Fruit fly (Drosophila melanogaster): ENCODE data around the gene CG9782.

The CG9782 gene

DNA sequence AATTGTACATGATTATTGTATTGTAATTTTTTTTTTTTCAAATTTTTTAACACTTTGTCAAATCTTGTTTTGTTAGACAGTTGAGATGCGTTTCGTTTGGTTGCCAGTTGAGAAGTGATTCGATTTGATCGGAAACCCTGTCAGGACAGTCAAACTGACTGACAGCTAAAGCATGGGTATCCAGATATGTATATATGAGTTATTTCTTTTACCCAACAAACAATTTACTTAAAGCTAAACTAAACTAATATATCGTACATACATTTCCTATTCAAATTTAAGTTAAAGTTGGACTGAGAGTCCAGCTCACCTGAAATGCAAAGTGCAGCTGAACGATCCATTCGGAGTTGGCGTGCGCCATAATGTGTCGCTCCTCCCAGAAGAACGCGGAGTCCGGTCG, 10.7 kb upstream of the CG9782 start, which contains the start of gene CG9777:
CG9777 (minus strand) TSS at position 101 of the 400 bp plus-strand sequence.
- no peak for TF ChIP-seq Hr39 (GFP tag; optimal IDR thresholded peaks at IDR 0.05)
- TF ChIP-seq fkh (GFP tag; optimal IDR thresholded peaks at IDR 0.05): no peak
- TF ChIP-seq net (GFP tag; optimal IDR thresholded peaks at IDR 0.05): no peak
- no peak for TF ChIP-seq CG11902 (GFP tag; optimal IDR thresholded peaks at IDR 0.05)
- no peak for TF ChIP-seq pdm3 (GFP tag; optimal IDR thresholded peaks at IDR 0.05)
- TF ChIP-seq achi (GFP tag; optimal IDR thresholded peaks at IDR 0.05): no peak
- TF ChIP-seq Eip78C (GFP tag): no peak
- no peak for TF ChIP-seq CG3032 (tag; optimal IDR thresholded peaks at IDR 0.05)
- no peak for TF ChIP-seq CG10631 (GFP tag; optimal IDR thresholded peaks at IDR 0.05)

- TF ChIP-seq Sox102F (GFP tag; optimal IDR thresholded peaks at IDR 0.05) (no peak), fd85E (GFP tag; optimal IDR thresholded peaks at IDR 0.05) (no peak), CG6276 (GFP tag; optimal IDR thresholded peaks at IDR 0.05) (no peak), cyc (GFP tag; optimal IDR thresholded peaks at IDR 0.05) (no peak), Eip78C (GFP tag) (no peak), vri (GFP tag; optimal IDR thresholded peaks at IDR 0.05) (no peak), CG6792 (GFP tag; optimal IDR thresholded peaks at IDR 0.05) (no peak)
Observed at dm6 chrX:16624519-16624918, 3.1 kb upstream of the CG9782 start.

- no peak for TF ChIP-seq achi (GFP tag; optimal IDR thresholded peaks at IDR 0.05)
- no peak for TF ChIP-seq CG6854 (GFP tag; optimal IDR thresholded peaks at IDR 0.05)
- no peak for TF ChIP-seq CG6276 (GFP tag; optimal IDR thresholded peaks at IDR 0.05)
- TF ChIP-seq fkh (GFP tag; optimal IDR thresholded peaks at IDR 0.05): no peak
- no peak for TF ChIP-seq Sox14 (GFP tag; optimal IDR thresholded peaks at IDR 0.05)
Observed at dm6 chrX:16623524-16623923, 2.1 kb upstream of the CG9782 start.

DNA sequence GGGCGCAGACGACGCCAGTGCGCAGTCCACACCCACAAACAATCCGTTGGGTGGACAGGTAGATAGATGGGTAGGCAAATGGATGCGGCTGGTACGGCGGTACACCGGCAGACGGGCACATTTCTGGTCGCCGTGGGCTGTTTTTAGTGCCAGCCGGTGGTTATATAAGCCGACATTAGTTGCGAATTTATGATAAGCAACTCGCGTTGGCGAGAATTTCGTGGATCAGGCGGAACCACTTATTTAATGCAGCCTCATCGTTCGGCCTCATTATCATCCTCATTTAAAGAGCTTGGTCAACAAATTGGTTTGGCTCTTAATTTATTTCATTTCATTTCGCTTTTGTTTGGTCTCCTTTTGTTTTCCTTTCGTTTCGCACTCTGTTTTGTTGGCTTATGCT, 2.7 kb downstream of the CG9782 start:
- no peak for TF ChIP-seq CG34406 (GFP tag; optimal IDR thresholded peaks at IDR 0.05)
- TF ChIP-seq Sox15 (GFP tag; optimal IDR thresholded peaks at IDR 0.05): no peak
- TF ChIP-seq Blimp-1 (GFP tag; optimal IDR thresholded peaks at IDR 0.05): peak; percentile 51
- TF ChIP-seq CG8119 (GFP tag; IDR thresholded peaks at IDR 0.05): 0 out of 3 replicates have a peak, but pooled peaks have one; percentile 3
- TF ChIP-seq fkh (GFP tag; optimal IDR thresholded peaks at IDR 0.05): no peak

dm6 chrX:16616773-16617738, 4.3 kb downstream of the CG9782 start:
- TF ChIP-seq esn (GFP tag; optimal IDR thresholded peaks at IDR 0.05): no peak
- peak; percentile 44 for TF ChIP-seq svp (GFP tag)
- TF ChIP-seq CG10631 (GFP tag; optimal IDR thresholded peaks at IDR 0.05): no peak
- TF ChIP-seq CG6163 (GFP tag; IDR thresholded peaks at IDR 0.05): peak; percentile 19; the same call in 1 of the 3 replicates
- no peak for TF ChIP-seq acj6 (GFP tag; optimal IDR thresholded peaks at IDR 0.05)
- no peak for TF ChIP-seq Met (GFP tag; optimal IDR thresholded peaks at IDR 0.05)
- TF ChIP-seq Blimp-1 (GFP tag; optimal IDR thresholded peaks at IDR 0.05): peak; percentile 69
- TF ChIP-seq topi (GFP tag; optimal IDR thresholded peaks at IDR 0.05): no peak
- TF ChIP-seq ss (GFP tag; optimal IDR thresholded peaks at IDR 0.05): peak in 1 of 2 experiments; percentile 21
- TF ChIP-seq lz (GFP tag; optimal IDR thresholded peaks at IDR 0.05): no peak
- no peak for TF ChIP-seq CG11294 (GFP tag; IDR thresholded peaks at IDR 0.05)
- TF ChIP-seq Gug (GFP tag; IDR thresholded peaks at IDR 0.05): no peak
- no peak for TF ChIP-seq pdm3 (GFP tag; optimal IDR thresholded peaks at IDR 0.05)
- TF ChIP-seq Sox102F (GFP tag; optimal IDR thresholded peaks at IDR 0.05): no peak
- peak; percentile 66 for TF ChIP-seq Eip78C (GFP tag)
- TF ChIP-seq CG16779 (tag; optimal IDR thresholded peaks at IDR 0.05): no peak
- no peak for TF ChIP-seq Eip75B (GFP tag; optimal IDR thresholded peaks at IDR 0.05)
- no peak for TF ChIP-seq Lpt (GFP tag; optimal IDR thresholded peaks at IDR 0.05)
- no peak for TF ChIP-seq CG3032 (tag; optimal IDR thresholded peaks at IDR 0.05)
- no peak for TF ChIP-seq CG15336 (GFP tag; IDR thresholded peaks at IDR 0.05)
- no peak for TF ChIP-seq CG9139 (GFP tag; optimal IDR thresholded peaks at IDR 0.05)
- TF ChIP-seq CG1621 (tag; optimal IDR thresholded peaks at IDR 0.05): no peak
- TF ChIP-seq CG4318 (GFP tag; optimal IDR thresholded peaks at IDR 0.05): no peak

Data from whole organism, prepupa.